Fruit fly (Drosophila melanogaster) whole organism, embryonic: ENCODE data around the gene PGRP-LE.
A peak's percentile ranks its signal among the peaks of the same experiment; 100 is the strongest.

Source experiments
- CG1024 ChIP-seq: fragments of 200-800 bp; sonication (Bioruptor generic); IDR thresholded peaks from 2 replicates; pipeline ENCODE4 v1.3.6; 2022; ENCODE audit warnings: missing biosample characterization, missing genetic modification characterization
- CG14050 ChIP-seq: fragments of 200-800 bp; sonication (Bioruptor generic); IDR thresholded peaks from 3 replicates; pipeline ENCODE4 v1.3.6; 2022; ENCODE audit warnings: missing biosample characterization, missing genetic modification characterization
- CG15011 ChIP-seq: fragments of 200-800 bp; sonication (Bioruptor generic); optimal IDR thresholded peaks from 3 replicates; lab custom pipeline; 2018; ENCODE audit warnings: missing biosample characterization, mild to moderate bottlenecking, missing genetic modification characterization
- CG1529 ChIP-seq: fragments of 200-800 bp; sonication (Bioruptor generic); optimal IDR thresholded peaks from 3 replicates; lab custom pipeline; 2018; ENCODE audit warnings: missing biosample characterization, missing genetic modification characterization
- CG15601 ChIP-seq: fragments of 200-800 bp; sonication (Bioruptor generic); optimal IDR thresholded peaks from 3 replicates; lab custom pipeline; 2019; ENCODE audit warnings: missing biosample characterization, mild to moderate bottlenecking, missing genetic modification characterization, moderate library complexity
- CG1602 ChIP-seq: fragments of 200-800 bp; sonication (Bioruptor generic); optimal IDR thresholded peaks from 3 replicates; lab custom pipeline; 2016; ENCODE audit warnings: missing biosample characterization, missing genetic modification characterization
- CG1792 ChIP-seq: fragments of 200-800 bp; sonication (Bioruptor generic); optimal IDR thresholded peaks from 2 replicates; lab custom pipeline; 2016; ENCODE audit warnings: missing biosample characterization, missing genetic modification characterization
- CG31388 ChIP-seq: fragments of 200-800 bp; sonication (Bioruptor generic); optimal IDR thresholded peaks from 2 replicates; lab custom pipeline; 2016; ENCODE audit warnings: missing biosample characterization, missing genetic modification characterization
- CG3407 ChIP-seq: fragments of 200-800 bp; sonication (Bioruptor generic); optimal IDR thresholded peaks from 2 replicates; lab custom pipeline; 2018; ENCODE audit warnings: missing biosample characterization, mild to moderate bottlenecking, missing genetic modification characterization
- CG3726 ChIP-seq: fragments of 200-800 bp; sonication (Bioruptor generic); IDR thresholded peaks from 3 replicates; pipeline ENCODE4, ENCODE4 v1.3.6; 2022; ENCODE audit warnings: missing biosample characterization, missing genetic modification characterization
- CG7372 ChIP-seq: fragments of 200-800 bp; sonication (Bioruptor generic); IDR thresholded peaks from 2 replicates; pipeline ENCODE4 v1.3.6; 2022; ENCODE audit warnings: missing biosample characterization, missing genetic modification characterization
- CG7987 ChIP-seq: fragments of 200-800 bp; sonication (Bioruptor generic); optimal IDR thresholded peaks from 2 replicates; lab custom pipeline; 2018; ENCODE audit warnings: missing biosample characterization, mild to moderate bottlenecking, missing genetic modification characterization, moderate library complexity
- CG8290 ChIP-seq, 3 experiments: fragments of 200-800 bp; sonication (Bioruptor generic); optimal IDR thresholded peaks; 2 replicates each; lab custom pipeline; 2016 to 2019; ENCODE audit warnings: missing biosample characterization in 3 of 3, missing genetic modification characterization in 3 of 3, mild to moderate bottlenecking in 2 of 3, moderate library complexity in 1 of 3
- CG8944 ChIP-seq: fragments of 200-800 bp; sonication (Bioruptor generic); optimal IDR thresholded peaks from 3 replicates; lab custom pipeline; 2016; ENCODE audit warnings: missing biosample characterization, missing genetic modification characterization
- CG9727 ChIP-seq: fragments of 200-800 bp; sonication (Bioruptor generic); optimal IDR thresholded peaks from 3 replicates; lab custom pipeline; 2017; ENCODE audit warnings: missing biosample characterization, mild to moderate bottlenecking, missing genetic modification characterization
- Camta ChIP-seq: fragments of 200-800 bp; sonication (Bioruptor generic); optimal IDR thresholded peaks from 2 replicates; lab custom pipeline; 2016; ENCODE audit warnings: missing biosample characterization, missing genetic modification characterization
- CoRest ChIP-seq: fragments of 200-800 bp; sonication (Bioruptor generic); optimal IDR thresholded peaks from 3 replicates; lab custom pipeline; 2018; ENCODE audit warnings: missing biosample characterization, mild to moderate bottlenecking, missing genetic modification characterization, moderate library complexity
- Dref ChIP-seq: fragments of 200-800 bp; sonication (Bioruptor generic); IDR thresholded peaks from 2 replicates; pipeline ENCODE4 v1.3.6; 2022; ENCODE audit warnings: missing biosample characterization, missing genetic modification characterization
- E2f2 ChIP-seq: fragments of 200-800 bp; sonication (Bioruptor generic); IDR thresholded peaks from 2 replicates; pipeline ENCODE4 v1.3.6; 2022; ENCODE audit warnings: missing biosample characterization, missing genetic modification characterization
- H2.0 ChIP-seq: fragments of 200-800 bp; sonication (Bioruptor generic); IDR thresholded peaks from 2 replicates; pipeline ENCODE4 v1.3.6; 2022; ENCODE audit warnings: missing biosample characterization, missing genetic modification characterization
- HmgD ChIP-seq: fragments of 200-800 bp; sonication (Bioruptor generic); optimal IDR thresholded peaks from 3 replicates; lab custom pipeline; 2016; ENCODE audit warnings: missing biosample characterization, missing genetic modification characterization
- HmgZ ChIP-seq: fragments of 200-800 bp; sonication (Bioruptor generic); optimal IDR thresholded peaks from 2 replicates; lab custom pipeline; 2018; ENCODE audit warnings: missing biosample characterization, mild to moderate bottlenecking, missing genetic modification characterization
- Jarid2 ChIP-seq: fragments of 200-800 bp; sonication (Bioruptor generic); optimal IDR thresholded peaks from 3 replicates; lab custom pipeline; 2017; ENCODE audit warnings: mild to moderate bottlenecking, missing biosample characterization, missing genetic modification reagents, missing genetic modification characterization
- Med ChIP-seq: fragments of 200-800 bp; sonication (Bioruptor generic); peaks from one replicate; lab custom pipeline; 2016; ENCODE audit warnings: missing biosample characterization, missing genetic modification characterization, mild to moderate bottlenecking, inconsistent platforms, moderate library complexity
- Myb ChIP-seq: fragments of 200-800 bp; sonication (Bioruptor generic); optimal IDR thresholded peaks from 2 replicates; lab custom pipeline; 2016; ENCODE audit warnings: missing biosample characterization, missing genetic modification characterization
- NFAT ChIP-seq: fragments of 200-800 bp; sonication (Bioruptor generic); IDR thresholded peaks from 2 replicates; pipeline ENCODE4 v1.3.6; 2022; ENCODE audit warnings: missing biosample characterization, missing genetic modification characterization
- Nf-YC ChIP-seq: fragments of 200-800 bp; optimal IDR thresholded peaks from 3 replicates; lab custom pipeline; 2019; ENCODE audit warnings: missing biosample characterization, mild to moderate bottlenecking, missing genetic modification characterization, moderate library complexity
- Oli ChIP-seq: fragments of 200-800 bp; sonication (Bioruptor generic); optimal IDR thresholded peaks from 2 replicates; lab custom pipeline; 2018; ENCODE audit warnings: missing biosample characterization, mild to moderate bottlenecking, missing genetic modification characterization, moderate library complexity
- Sox102F ChIP-seq: fragments of 200-800 bp; sonication (Bioruptor generic); optimal IDR thresholded peaks from 2 replicates; lab custom pipeline; 2018; ENCODE audit warnings: missing biosample characterization, mild to moderate bottlenecking, missing genetic modification characterization, moderate library complexity
- abd-A ChIP-seq: fragments of 200-800 bp; sonication (Bioruptor generic); optimal IDR thresholded peaks from 3 replicates; lab custom pipeline; 2019; ENCODE audit warnings: missing biosample characterization, mild to moderate bottlenecking, missing genetic modification characterization, moderate library complexity
- amos ChIP-seq: fragments of 200-800 bp; sonication (Bioruptor generic); IDR thresholded peaks from 2 replicates; pipeline ENCODE4 v1.3.6; 2022; ENCODE audit warnings: missing biosample characterization, missing genetic modification characterization; ENCODE audit not compliant: partially characterized antibody
- cg ChIP-seq: fragments of 200-800 bp; sonication (Bioruptor generic); optimal IDR thresholded peaks from 3 replicates; lab custom pipeline; 2019; ENCODE audit warnings: missing biosample characterization, mild to moderate bottlenecking, missing genetic modification characterization, moderate library complexity
- crp ChIP-seq, 2 experiments: fragments of 200-800 bp; sonication (Bioruptor generic); optimal IDR thresholded peaks; 2 replicates in 1 of 2; 3 replicates in 1 of 2; lab custom pipeline; 2017; ENCODE audit warnings: missing biosample characterization in 2 of 2, missing genetic modification characterization in 2 of 2, mild to moderate bottlenecking in 1 of 2, moderate library complexity in 1 of 2
- dmrt99B ChIP-seq: fragments of 200-800 bp; sonication (Bioruptor generic); optimal IDR thresholded peaks from 2 replicates; lab custom pipeline; 2018; ENCODE audit warnings: missing biosample characterization, mild to moderate bottlenecking, missing genetic modification characterization, moderate library complexity
- dysf ChIP-seq: fragments of 200-800 bp; sonication (Bioruptor generic); IDR thresholded peaks from 3 replicates; pipeline ENCODE4 v1.3.6; 2022; ENCODE audit warnings: missing biosample characterization, missing genetic modification characterization
- esg ChIP-seq: fragments of 200-800 bp; sonication (Bioruptor generic); conservative IDR thresholded peaks from 2 replicates; pipeline ENCODE4 v1.3.6; 2022; ENCODE audit warnings: missing biosample characterization, missing genetic modification characterization
- gro ChIP-seq: fragments of 200-800 bp; sonication (Bioruptor generic); optimal IDR thresholded peaks from 2 replicates; lab custom pipeline; 2016; ENCODE audit warnings: missing biosample characterization, missing genetic modification characterization
- jing ChIP-seq: fragments of 200-800 bp; sonication (Bioruptor generic); optimal IDR thresholded peaks from 2 replicates; lab custom pipeline; 2018; ENCODE audit warnings: missing biosample characterization, mild to moderate bottlenecking, missing genetic modification characterization
- kah ChIP-seq: fragments of 200-800 bp; sonication (Bioruptor generic); optimal IDR thresholded peaks from 2 replicates; lab custom pipeline; 2018; ENCODE audit warnings: missing biosample characterization, mild to moderate bottlenecking, missing genetic modification characterization
- odd ChIP-seq: fragments of 200-800 bp; sonication (Bioruptor generic); optimal IDR thresholded peaks from 2 replicates; lab custom pipeline; 2017; ENCODE audit warnings: missing biosample characterization, mild to moderate bottlenecking, missing genetic modification characterization
- ro ChIP-seq: fragments of 200-800 bp; sonication (Bioruptor generic); IDR thresholded peaks from 2 replicates; pipeline ENCODE4 v1.3.6; 2022; ENCODE audit warnings: missing biosample characterization, missing genetic modification characterization
- shn ChIP-seq: fragments of 200-800 bp; sonication (Bioruptor generic); optimal IDR thresholded peaks from 3 replicates; lab custom pipeline; 2016; ENCODE audit warnings: missing biosample characterization, missing genetic modification characterization
- tio ChIP-seq: fragments of 200-800 bp; sonication (Bioruptor generic); optimal IDR thresholded peaks from 2 replicates; lab custom pipeline; 2017; ENCODE audit warnings: missing biosample characterization, missing genetic modification characterization, inconsistent platforms
- tna ChIP-seq: fragments of 200-800 bp; sonication (Bioruptor generic); IDR thresholded peaks from 2 replicates; pipeline ENCODE4 v1.3.6; 2022; ENCODE audit warnings: missing biosample characterization, missing genetic modification characterization; ENCODE audit not compliant: partially characterized antibody
- vvl ChIP-seq: fragments of 200-800 bp; sonication (Bioruptor generic); IDR thresholded peaks from 2 replicates; pipeline ENCODE4 v1.3.6; 2022; ENCODE audit warnings: missing biosample characterization, missing genetic modification characterization

PGRP-LE gene

DNA sequence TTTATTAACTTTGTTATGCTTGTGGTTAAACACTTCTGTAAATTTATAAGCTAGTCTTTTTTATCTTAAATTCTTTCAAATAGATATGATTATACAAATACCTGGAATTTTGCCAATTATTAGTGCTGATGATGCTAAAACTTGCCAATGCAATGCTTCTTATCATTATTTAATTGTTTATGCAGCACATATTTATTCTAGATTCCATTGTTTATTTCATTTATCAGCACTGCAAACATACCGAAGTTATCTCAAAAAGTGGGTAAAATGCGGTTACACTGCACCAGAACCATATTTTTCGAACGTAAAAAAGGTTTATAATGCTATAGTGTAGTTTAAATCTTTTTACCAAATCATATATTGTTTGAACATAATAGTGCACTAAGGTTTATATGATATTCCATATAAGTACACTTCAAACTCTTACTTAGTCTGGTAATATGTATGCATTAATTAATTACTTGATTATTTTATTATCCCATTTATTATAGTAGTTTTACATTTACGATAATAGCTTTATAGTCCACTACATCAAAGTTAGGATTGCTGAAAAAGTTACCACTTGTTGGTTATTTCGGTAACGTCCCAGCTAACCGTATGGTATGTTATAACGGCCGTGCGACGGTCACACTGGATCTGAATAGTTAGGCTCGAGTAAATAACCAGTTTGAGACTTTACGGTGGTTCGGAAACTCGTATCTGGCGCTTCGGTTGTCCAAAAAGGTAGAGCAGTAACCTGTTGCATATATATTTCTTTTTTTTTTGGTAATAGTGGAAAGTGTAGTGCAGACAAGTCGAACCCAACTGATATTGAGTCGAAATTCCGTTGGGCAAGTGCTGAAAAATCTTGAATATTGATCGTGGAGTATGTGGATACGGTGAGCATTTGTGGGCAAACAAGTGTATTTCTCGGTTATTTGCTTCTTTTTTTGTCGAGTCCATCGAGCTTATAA, 15.2 kb downstream of the PGRP-LE start, which contains the start of gene Rhp (continued):
- TF ChIP-seq CG31388 (GFP tag; lab: Kevin White, UChicago) (no peak), CG7372 (GFP tag; lab: Robert Waterston, UW) (no peak), CoRest (tag; lab: Kevin White, UChicago) (peak; percentile 45), Oli (tag; lab: Kevin White, UChicago) (peak; percentile 16), odd (GFP tag; lab: Kevin White, UChicago) (peak; percentile 58), shn (GFP tag; lab: Kevin White, UChicago) (no peak), CG14050 (GFP tag; lab: Robert Waterston, UW) (0 out of 3 replicates have a peak, but pooled peaks have one; percentile 9), CG8290 (GFP tag; optimal IDR thresholded peaks at IDR 0.05; lab: Kevin White, UChicago) (no peak), CG8290 (tag; optimal IDR thresholded peaks at IDR 0.05; lab: Kevin White, UChicago) (peak in 1 of 2 experiments; percentile 84), jing (GFP tag; lab: Kevin White, UChicago) (no peak), Nf-YC (tag; lab: Kevin White, UChicago) (peak; percentile 45), tna (GFP tag; lab: Robert Waterston, UW) (no peak), tio (GFP tag; lab: Kevin White, UChicago) (no peak), HmgZ (tag; lab: Kevin White, UChicago) (no peak), Dref (GFP tag; lab: Robert Waterston, UW) (no peak), dmrt99B (tag; lab: Kevin White, UChicago) (no peak), CG8944 (GFP tag; lab: Kevin White, UChicago) (no peak), Sox102F (GFP tag; lab: Kevin White, UChicago) (peak; percentile 50), dysf (GFP tag; lab: Robert Waterston, UW) (no peak), vvl (GFP tag; lab: Robert Waterston, UW) (no peak), CG3726 (GFP tag; lab: Robert Waterston, UW) (no peak), CG1529 (GFP tag; lab: Kevin White, UChicago) (peak; percentile 51), CG1024 (no peak), crp (GFP tag; optimal IDR thresholded peaks at IDR 0.05; lab: Kevin White, UChicago) (no peak), Myb (GFP tag; lab: Kevin White, UChicago) (peak; percentile 19), NFAT (no peak), CG3407 (GFP tag; lab: Kevin White, UChicago) (peak; percentile 74), CG1792 (GFP tag; lab: Kevin White, UChicago) (no peak), Jarid2 (no peak), CG9727 (peak; percentile 36), abd-A (tag; lab: Kevin White, UChicago) (no peak), cg (GFP tag; lab: Kevin White, UChicago) (no peak), ro (GFP tag; lab: Robert Waterston, UW) (no peak), Med (GFP tag; lab: Kevin White, UChicago) (peak; percentile 76), esg (GFP tag; lab: Robert Waterston, UW) (no peak), CG15011 (GFP tag; lab: Kevin White, UChicago) (no peak), kah (GFP tag; lab: Kevin White, UChicago) (peak; percentile 36), CG15601 (tag; lab: Kevin White, UChicago) (peak; percentile 76), gro (GFP tag; lab: Kevin White, UChicago) (no peak), H2.0 (no peak), HmgD (no peak), Camta (GFP tag; lab: Kevin White, UChicago) (no peak), E2f2 (GFP tag; lab: Robert Waterston, UW) (no peak), CG1602 (GFP tag; lab: Kevin White, UChicago) (no peak), amos (GFP tag; lab: Robert Waterston, UW) (peak; percentile 54; the same call in 1 of the 2 replicates), CG7987 (GFP tag; lab: Kevin White, UChicago) (peak; percentile 62)
